Worm (Caenorhabditis elegans) whole organism, late embryonic: ENCODE measurements around the gene Y57G11C.46.
A peak's percentile ranks its signal among the peaks of the same experiment; 100 is the strongest.

Experiments used
- C38D4.7 ChIP-seq: fragments of 200-800 bp; sonication (Bioruptor generic); optimal IDR thresholded peaks from 2 replicates; lab custom pipeline; 2018; ENCODE audit warnings: mild to moderate bottlenecking, missing genetic modification characterization, moderate library complexity, missing compliant biosample characterization
- K02D7.2 ChIP-seq: sonication (generic microtip); optimal IDR thresholded peaks from 2 replicates; lab custom pipeline; 2017; ENCODE audit warnings: mild to moderate bottlenecking, missing genetic modification characterization, missing compliant biosample characterization
- ahr-1 ChIP-seq: sonication (generic microtip); optimal IDR thresholded peaks from 2 replicates; lab custom pipeline; 2016; ENCODE audit warnings: missing genetic modification characterization, missing compliant biosample characterization
- ama-1 ChIP-seq: fragments of 150-350 bp; optimal IDR thresholded peaks from 2 replicates; lab custom pipeline; 2014
- ceh-14 ChIP-seq: sonication (generic microtip); optimal IDR thresholded peaks from 2 replicates; lab custom pipeline; 2016; ENCODE audit warnings: missing genotype, missing genetic modification characterization, missing compliant biosample characterization
- ceh-18 ChIP-seq: sonication (generic microtip); optimal IDR thresholded peaks from 2 replicates; lab custom pipeline; 2016; ENCODE audit warnings: missing genetic modification characterization, missing compliant biosample characterization
- ceh-19 ChIP-seq: fragments of 200-800 bp; sonication (Bioruptor generic); optimal IDR thresholded peaks from 2 replicates; lab custom pipeline; 2018; ENCODE audit warnings: mild to moderate bottlenecking, missing genetic modification characterization, missing compliant biosample characterization
- ceh-2 ChIP-seq: sonication (generic microtip); optimal IDR thresholded peaks from 2 replicates; lab custom pipeline; 2016; ENCODE audit warnings: missing genotype, missing genetic modification characterization, missing compliant biosample characterization
- ceh-24 ChIP-seq: sonication (generic microtip); optimal IDR thresholded peaks from 2 replicates; lab custom pipeline; 2016; ENCODE audit warnings: mild to moderate bottlenecking, missing genetic modification characterization, missing compliant biosample characterization
- ceh-30 ChIP-seq: fragments of 150-350 bp; optimal IDR thresholded peaks from 2 replicates; lab custom pipeline; 2014; ENCODE audit warnings: missing biosample characterization, missing genetic modification characterization
- ceh-31 ChIP-seq: sonication (generic microtip); optimal IDR thresholded peaks from 2 replicates; lab custom pipeline; 2016; ENCODE audit warnings: missing genetic modification characterization, missing compliant biosample characterization
- ceh-34 ChIP-seq: sonication (generic microtip); optimal IDR thresholded peaks from 2 replicates; lab custom pipeline; 2016; ENCODE audit warnings: mild to moderate bottlenecking, missing genetic modification characterization, missing compliant biosample characterization
- dmd-4 ChIP-seq: sonication (generic microtip); optimal IDR thresholded peaks from 2 replicates; lab custom pipeline; 2016; ENCODE audit warnings: borderline replicate concordance, missing genetic modification characterization, missing compliant biosample characterization
- elt-4 ChIP-seq: sonication (generic microtip); optimal IDR thresholded peaks from 2 replicates; lab custom pipeline; 2016; ENCODE audit warnings: missing genetic modification characterization, missing compliant biosample characterization
- eyg-1 ChIP-seq: sonication (generic microtip); optimal IDR thresholded peaks from 2 replicates; lab custom pipeline; 2016; ENCODE audit warnings: missing genotype, missing genetic modification characterization, missing compliant biosample characterization
- fax-1 ChIP-seq: sonication (generic microtip); optimal IDR thresholded peaks from 2 replicates; lab custom pipeline; 2016; ENCODE audit warnings: missing genotype, missing genetic modification characterization, missing compliant biosample characterization
- fkh-6 ChIP-seq: sonication (generic microtip); optimal IDR thresholded peaks from 2 replicates; lab custom pipeline; 2016; ENCODE audit warnings: missing genetic modification characterization, missing compliant biosample characterization
- hlh-15 ChIP-seq: sonication (generic microtip); optimal IDR thresholded peaks from 2 replicates; lab custom pipeline; 2016; ENCODE audit warnings: missing genetic modification characterization, missing compliant biosample characterization
- hlh-30 ChIP-seq: sonication (generic microtip); optimal IDR thresholded peaks from 2 replicates; lab custom pipeline; 2017; ENCODE audit warnings: antibody characterized with exemption, missing genetic modification characterization, missing compliant biosample characterization; ENCODE audit not compliant: insufficient read depth
- hlh-6 ChIP-seq: sonication (generic microtip); optimal IDR thresholded peaks from 2 replicates; lab custom pipeline; 2016; ENCODE audit warnings: missing genotype, missing genetic modification characterization, missing compliant biosample characterization
- hlh-8 ChIP-seq: sonication (generic microtip); optimal IDR thresholded peaks from 2 replicates; lab custom pipeline; 2016; ENCODE audit warnings: missing genotype, missing genetic modification characterization, missing compliant biosample characterization
- nfya-1 ChIP-seq: sonication (generic microtip); optimal IDR thresholded peaks from 2 replicates; lab custom pipeline; 2017; ENCODE audit warnings: missing genetic modification characterization, mild to moderate bottlenecking, missing compliant biosample characterization, antibody characterized with exemption, moderate library complexity
- nhr-11 ChIP-seq: fragments of 150-350 bp; optimal IDR thresholded peaks from 2 replicates; lab custom pipeline; 2014; ENCODE audit warnings: missing biosample characterization, missing genetic modification characterization
- nhr-232 ChIP-seq: sonication (generic microtip); optimal IDR thresholded peaks from 2 replicates; lab custom pipeline; 2016; ENCODE audit warnings: missing genetic modification characterization, missing compliant biosample characterization
- npax-4 ChIP-seq: sonication (generic microtip); optimal IDR thresholded peaks from 2 replicates; lab custom pipeline; 2016; ENCODE audit warnings: missing genetic modification characterization, missing compliant biosample characterization
- odd-2 ChIP-seq: sonication (generic microtip); optimal IDR thresholded peaks from 2 replicates; lab custom pipeline; 2017; ENCODE audit warnings: antibody characterized with exemption, mild to moderate bottlenecking, missing genetic modification characterization, missing compliant biosample characterization
- pag-3 ChIP-seq: sonication (generic microtip); optimal IDR thresholded peaks from 2 replicates; lab custom pipeline; 2016; ENCODE audit warnings: missing compliant biosample characterization, missing genetic modification characterization, borderline replicate concordance
- pqm-1 ChIP-seq: sonication (generic microtip); optimal IDR thresholded peaks from 2 replicates; lab custom pipeline; 2016; ENCODE audit warnings: missing genetic modification characterization, missing compliant biosample characterization
- pros-1 ChIP-seq: fragments of 150-350 bp; optimal IDR thresholded peaks from 2 replicates; lab custom pipeline; 2014; ENCODE audit warnings: missing biosample characterization, missing genetic modification reagents, missing genetic modification characterization
- ref-2 ChIP-seq: sonication (generic microtip); optimal IDR thresholded peaks from 2 replicates; lab custom pipeline; 2016; ENCODE audit warnings: missing genetic modification characterization, missing compliant biosample characterization
- rnt-1 ChIP-seq: sonication (generic microtip); optimal IDR thresholded peaks from 2 replicates; lab custom pipeline; 2016; ENCODE audit warnings: missing genetic modification characterization, missing compliant biosample characterization
- tbx-7 ChIP-seq: sonication (generic microtip); optimal IDR thresholded peaks from 2 replicates; lab custom pipeline; 2016; ENCODE audit warnings: missing genotype, missing genetic modification characterization, missing compliant biosample characterization
- ttx-3 ChIP-seq: sonication (generic microtip); optimal IDR thresholded peaks from 2 replicates; lab custom pipeline; 2016; ENCODE audit warnings: missing genetic modification reagents, missing genetic modification characterization, missing compliant biosample characterization
- unc-42 ChIP-seq: sonication (generic microtip); optimal IDR thresholded peaks from 2 replicates; lab custom pipeline; 2016; ENCODE audit warnings: missing genotype, missing genetic modification characterization, missing compliant biosample characterization
- zip-5 ChIP-seq: sonication (generic microtip); optimal IDR thresholded peaks from 2 replicates; lab custom pipeline; 2016; ENCODE audit warnings: missing genetic modification characterization, missing compliant biosample characterization

Gene Y57G11C.46

ce11 chrIV:14824878-14825352 is 8.7 kb upstream of the Y57G11C.46 start, which contains the start of gene sec-61.A (continued):
- TF ChIP-seq hlh-30 (peak; percentile 71), ceh-18 (tag; lab: Kevin White, UChicago) (peak; percentile 55), tbx-7 (tag; lab: Kevin White, UChicago) (peak; percentile 29), ceh-24 (tag; lab: Kevin White, UChicago) (no peak), hlh-8 (tag; lab: Kevin White, UChicago) (peak; percentile 5), pag-3 (tag; lab: Kevin White, UChicago) (no peak), odd-2 (tag; lab: Kevin White, UChicago) (no peak)

ce11 chrIV:14824201-14824600 is 8.0 kb upstream of the Y57G11C.46 start:
- TF ChIP-seq ceh-19 (GFP tag; lab: Kevin White, UChicago) (no peak), pqm-1 (no peak), hlh-15 (tag; lab: Kevin White, UChicago) (no peak)
- TF ChIP-seq, all 69 proteins: peak for 0

ce11 chrIV:14822267-14822666 is 6.1 kb upstream of the Y57G11C.46 start:
- TF ChIP-seq dmd-4 (tag; lab: Kevin White, UChicago), result no peak
- no peak for TF ChIP-seq ttx-3
- peak; percentile 80 for TF ChIP-seq ama-1 (lab: Kevin White, UChicago)

- peak; percentile 9 for TF ChIP-seq ceh-31 (tag; lab: Kevin White, UChicago)
- TF ChIP-seq nhr-232, result no peak
Measured at ce11 chrIV:14806903-14807302, 9.3 kb downstream of the Y57G11C.46 start, which contains the start of gene oig-5. Gene oig-5, plus strand, starts transcription at chrIV:14807203.

ce11 chrIV:14802316-14802715 is 13.9 kb downstream of the Y57G11C.46 start, which contains the start of gene Y57G11C.1142:
Gene Y57G11C.1142, plus strand, starts transcription at chrIV:14802616.
- TF ChIP-seq C38D4.7 (no peak), elt-4 (tag; lab: Kevin White, UChicago) (no peak), ceh-30 (tag; lab: Kevin White, UChicago) (no peak), ref-2 (no peak), ceh-14 (no peak)

ce11 chrIV:14800931-14801330 is 15.3 kb downstream of the Y57G11C.46 start:
- TF ChIP-seq ceh-2 (tag; lab: Kevin White, UChicago) (no peak), nfya-1 (peak; percentile 68)
- TF ChIP-seq, all 69 proteins: peak for 1

ce11 chrIV:14799186-14799585 is 17.0 kb downstream of the Y57G11C.46 start, which contains the start of gene Y57G11C.14:
Gene Y57G11C.14, plus strand, starts transcription at chrIV:14799311.
- TF ChIP-seq ceh-34 (tag; lab: Kevin White, UChicago) (no peak), ahr-1 (tag; lab: Kevin White, UChicago) (no peak), rnt-1 (tag; lab: Kevin White, UChicago) (no peak), nfya-1 (no peak), zip-5 (tag; lab: Kevin White, UChicago) (no peak), unc-42 (tag; lab: Kevin White, UChicago) (no peak), nhr-232 (no peak), hlh-6 (no peak), npax-4 (tag; lab: Kevin White, UChicago) (no peak)

- TF ChIP-seq zip-5 (tag; lab: Kevin White, UChicago) (no peak), unc-42 (tag; lab: Kevin White, UChicago) (no peak), ceh-14 (no peak), ceh-34 (tag; lab: Kevin White, UChicago) (no peak), pros-1 (tag; lab: Kevin White, UChicago) (no peak), nhr-11 (no peak), fkh-6 (tag; lab: Kevin White, UChicago) (no peak), eyg-1 (tag; lab: Kevin White, UChicago) (no peak), fax-1 (no peak), ceh-18 (tag; lab: Kevin White, UChicago) (no peak), K02D7.2 (no peak), ceh-31 (tag; lab: Kevin White, UChicago) (no peak)
Measured at ce11 chrIV:14797849-14798248, 18.3 kb downstream of the Y57G11C.46 start, which contains the start of gene arl-8. Gene arl-8, plus strand, starts transcription at chrIV:14798149.
